Worm (Caenorhabditis elegans) whole organism, young adult: ENCODE results near the gene E02H4.7.
A peak's percentile ranks its signal among the peaks of the same experiment; 100 is the strongest.
"Not testable (repeated sequence)": the region's sequence is repeated elsewhere in the genome, so short reads cannot be mapped to it uniquely, and the experiment has no call there.

ENCODE experiments used
- B0261.1 ChIP-seq: sonication (generic microtip); optimal IDR thresholded peaks from 2 replicates; lab custom pipeline; 2016; ENCODE audit warnings: mild to moderate bottlenecking, missing genetic modification characterization, moderate library complexity, missing compliant biosample characterization
- F39B2.1 ChIP-seq: fragments of 200-800 bp; sonication (Bioruptor generic); IDR thresholded peaks from 2 replicates; pipeline ENCODE4 v1.3.6; 2022; ENCODE audit warnings: missing genetic modification reagents, missing genetic modification characterization, missing compliant biosample characterization
- atf-7 ChIP-seq: sonication (generic microtip); optimal IDR thresholded peaks from 2 replicates; lab custom pipeline; 2017; ENCODE audit warnings: mild to moderate bottlenecking, missing genetic modification characterization, missing compliant biosample characterization
- cebp-2 ChIP-seq: fragments of 200-800 bp; sonication (Bioruptor generic); IDR thresholded peaks from 2 replicates; pipeline ENCODE4 v1.3.6; 2022; ENCODE audit warnings: missing genetic modification characterization, missing compliant biosample characterization
- madf-6 ChIP-seq: fragments of 200-800 bp; sonication (Bioruptor generic); IDR thresholded peaks from 2 replicates; pipeline ENCODE4 v1.3.6; 2022; ENCODE audit warnings: missing genetic modification reagents, missing genetic modification characterization, missing compliant biosample characterization

- not testable (repeated sequence) for TF ChIP-seq atf-7 (tag; lab: Kevin White, UChicago); cebp-2 (GFP tag; lab: Robert Waterston, UW); madf-6 (GFP tag; lab: Robert Waterston, UW); F39B2.1
- peak; percentile 60 for TF ChIP-seq B0261.1 (tag; lab: Kevin White, UChicago)
Measured at ce11 chrX:14211170-14211569, 44.9 kb upstream of the E02H4.7 start.
